Worm (Caenorhabditis elegans): ENCODE results near the gene ced-8.

The ced-8 gene

DNA sequence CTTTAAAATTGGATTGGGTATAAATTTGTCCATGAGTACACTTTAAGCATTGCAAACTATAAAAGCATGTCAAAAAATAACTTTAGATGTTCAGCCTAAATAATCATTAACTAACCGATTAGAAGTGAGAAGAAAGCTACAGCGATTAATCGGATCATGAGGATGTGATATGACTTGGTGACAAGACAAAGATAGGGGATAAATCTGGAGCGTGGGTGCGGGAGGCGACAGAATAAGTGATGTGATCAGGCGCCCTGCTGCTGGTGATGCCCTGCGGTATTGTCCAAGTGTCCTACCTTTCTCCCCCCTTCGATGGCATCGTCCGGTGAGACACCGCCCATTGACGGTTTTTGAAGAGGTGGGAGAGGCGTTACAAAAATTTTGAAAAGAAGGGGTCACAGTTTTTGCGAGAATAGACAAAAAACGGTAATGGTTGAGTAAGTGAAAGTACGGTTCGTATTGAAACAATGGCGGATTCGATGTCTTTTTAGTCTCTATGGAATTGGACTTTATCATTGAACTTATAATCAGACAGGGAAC lies 32.0 kb downstream of the ced-8 start, which contains the start of gene F41D9.2:
Gene F41D9.2 (minus strand): TSS at position 304 of the 540 bp plus-strand sequence.
- peak; percentile 7 for TF ChIP-seq nhr-23 (tag; optimal IDR thresholded peaks at IDR 0.05)
- TF ChIP-seq elt-3 (tag; optimal IDR thresholded peaks at IDR 0.05) = no peak
- TF ChIP-seq nhr-25 (tag; optimal IDR thresholded peaks at IDR 0.05) = peak; percentile 24
- no peak for TF ChIP-seq pqm-1 (tag; optimal IDR thresholded peaks at IDR 0.05)

DNA sequence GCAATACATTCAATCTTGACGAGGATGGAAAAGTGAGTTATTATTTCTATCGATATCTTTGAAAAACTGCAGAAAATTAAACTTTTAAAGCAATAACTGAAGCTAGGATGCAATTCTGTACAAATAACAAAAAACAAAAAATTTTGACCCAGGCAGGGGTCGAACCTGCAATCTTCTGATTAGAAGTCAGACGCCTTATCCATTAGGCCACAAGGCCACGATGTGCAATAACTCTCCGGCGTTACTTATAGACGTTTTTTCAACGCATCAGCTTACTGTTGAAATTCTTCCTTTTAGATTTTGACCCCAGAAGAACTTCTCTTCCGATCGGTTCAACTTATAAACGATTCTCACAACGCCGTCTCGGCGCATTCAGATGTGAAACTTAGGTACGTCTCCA lies 35.1 kb downstream of the ced-8 start:
- TF ChIP-seq elt-2 (tag; optimal IDR thresholded peaks at IDR 0.05) (peak; percentile 22), nhr-12 (tag; optimal IDR thresholded peaks at IDR 0.05) (no peak), lin-39 (tag; optimal IDR thresholded peaks at IDR 0.05) (peak; percentile 1), lsy-12 (tag; optimal IDR thresholded peaks at IDR 0.05) (peak; percentile 42)

DNA sequence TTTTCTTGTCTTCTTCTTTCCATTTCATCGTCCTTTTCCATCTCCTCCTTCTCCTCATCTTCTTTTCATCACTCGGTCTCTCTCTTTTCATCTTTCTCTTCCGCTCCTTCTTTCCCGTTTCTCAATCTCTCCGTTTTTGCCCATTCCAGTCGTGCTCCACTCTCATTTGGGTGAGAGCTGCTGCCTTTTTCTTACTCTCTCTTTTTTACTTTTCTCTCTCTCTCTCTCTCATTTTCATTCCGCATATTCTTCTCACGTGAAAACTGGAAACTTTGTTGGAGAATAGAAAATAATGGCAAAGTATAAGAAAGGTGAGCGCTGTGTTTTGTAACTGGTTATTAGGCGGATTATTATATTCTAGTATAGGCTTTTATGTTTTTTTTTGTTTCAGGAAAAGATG lies 38.4 kb downstream of the ced-8 start, which contains the start of gene tbc-18:
Gene tbc-18 (plus strand): TSS at position 246 of the 400 bp plus-strand sequence.
- TF ChIP-seq lin-39 (tag; optimal IDR thresholded peaks at IDR 0.05) (peak; percentile 61), eor-1 (tag; optimal IDR thresholded peaks at IDR 0.05) (no peak), nfya-1 (tag; optimal IDR thresholded peaks at IDR 0.05; ENCODE audit: insufficient read depth) (peak; percentile 82), nhr-25 (tag; optimal IDR thresholded peaks at IDR 0.05) (no peak), nhr-23 (tag; optimal IDR thresholded peaks at IDR 0.05) (no peak), hmg-11 (tag; optimal IDR thresholded peaks at IDR 0.05) (peak; percentile 4), nhr-28 (tag; optimal IDR thresholded peaks at IDR 0.05) (no peak), fkh-10 (GFP tag; optimal IDR thresholded peaks at IDR 0.05) (peak; percentile 68), pqm-1 (tag; optimal IDR thresholded peaks at IDR 0.05) (peak; percentile 4), skn-1 (tag; optimal IDR thresholded peaks at IDR 0.05) (peak; percentile 54), egl-5 (tag; optimal IDR thresholded peaks at IDR 0.05) (no peak), jun-1 (tag; optimal IDR thresholded peaks at IDR 0.05) (peak; percentile 0)

DNA sequence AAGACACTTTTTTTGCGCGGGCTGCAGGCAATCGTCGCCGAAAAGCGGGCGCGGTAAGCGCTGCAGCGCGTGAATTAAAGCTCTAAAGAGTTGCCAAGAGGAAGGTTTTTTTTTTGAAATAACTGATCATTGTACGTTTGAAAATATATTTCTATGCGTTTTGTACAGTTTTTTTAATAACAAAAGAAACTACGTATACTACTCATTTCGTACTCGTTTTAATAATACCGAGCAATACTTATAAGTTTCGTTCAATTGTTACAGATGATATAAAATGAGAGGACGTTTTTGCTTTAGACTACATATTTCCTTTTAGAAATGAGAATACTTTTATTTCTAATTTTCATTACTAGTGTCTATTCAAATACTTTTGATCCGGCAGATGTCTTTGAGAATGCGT lies 44.8 kb downstream of the ced-8 start, which contains the start of gene nep-15:
Gene nep-15 (plus strand): TSS at position 301 of the 400 bp plus-strand sequence.
- TF ChIP-seq nhr-28 (tag; optimal IDR thresholded peaks at IDR 0.05) (no peak), fkh-2 (tag; optimal IDR thresholded peaks at IDR 0.05) (no peak), elt-2 (tag; optimal IDR thresholded peaks at IDR 0.05) (no peak), nhr-23 (tag; optimal IDR thresholded peaks at IDR 0.05) (no peak), lin-39 (tag; optimal IDR thresholded peaks at IDR 0.05) (no peak), fos-1 (tag; optimal IDR thresholded peaks at IDR 0.05) (no peak), jun-1 (tag; optimal IDR thresholded peaks at IDR 0.05) (no peak), nhr-12 (tag; optimal IDR thresholded peaks at IDR 0.05) (no peak), ceh-28 (tag; optimal IDR thresholded peaks at IDR 0.05) (no peak)

DNA sequence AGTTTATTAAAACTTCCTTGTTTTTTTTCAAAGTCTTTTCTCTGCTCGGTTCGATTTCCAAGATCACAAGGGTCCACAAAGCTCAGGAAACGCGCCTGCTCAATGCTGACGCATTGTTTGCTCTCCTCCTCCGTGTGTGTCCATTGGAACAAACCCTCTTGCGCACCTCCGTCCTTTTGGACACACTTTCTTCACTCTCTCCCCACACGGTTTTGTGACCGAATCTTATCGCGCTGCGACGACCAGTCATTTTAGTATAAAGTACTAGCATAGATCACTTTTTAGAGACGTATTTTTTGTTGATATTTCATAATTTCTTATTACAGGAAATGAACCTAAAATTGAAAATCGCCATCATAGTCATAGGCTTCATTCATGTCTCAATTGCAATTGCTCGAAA lies 48.5 kb downstream of the ced-8 start:
- TF ChIP-seq elt-2 (tag; optimal IDR thresholded peaks at IDR 0.05) (peak; percentile 62), unc-62 (GFP tag; optimal IDR thresholded peaks at IDR 0.05) (no peak), snpc-4 (tag; optimal IDR thresholded peaks at IDR 0.05) (peak; percentile 69), hmg-11 (tag; optimal IDR thresholded peaks at IDR 0.05) (peak; percentile 56), R02D3.7 (tag; optimal IDR thresholded peaks at IDR 0.05) (peak; percentile 42), ztf-4 (tag; optimal IDR thresholded peaks at IDR 0.05) (no peak), nhr-43 (tag; optimal IDR thresholded peaks at IDR 0.05; ENCODE audit: poor library complexity, severe bottlenecking) (no peak), zag-1 (tag; optimal IDR thresholded peaks at IDR 0.05) (no peak), lin-39 (tag; optimal IDR thresholded peaks at IDR 0.05) (peak; percentile 63), mml-1 (tag; optimal IDR thresholded peaks at IDR 0.05) (no peak), egl-27 (tag; optimal IDR thresholded peaks at IDR 0.05) (peak; percentile 3), ZK546.5 (tag; optimal IDR thresholded peaks at IDR 0.05) (no peak), nhr-11 (tag; optimal IDR thresholded peaks at IDR 0.05) (no peak), nhr-23 (tag; optimal IDR thresholded peaks at IDR 0.05) (no peak), fkh-10 (GFP tag; optimal IDR thresholded peaks at IDR 0.05) (no peak), daf-12 (tag; optimal IDR thresholded peaks at IDR 0.05) (no peak), tbx-2 (tag; optimal IDR thresholded peaks at IDR 0.05) (peak; percentile 72), elt-1 (tag; optimal IDR thresholded peaks at IDR 0.05) (no peak), nhr-76 (tag; optimal IDR thresholded peaks at IDR 0.05) (no peak), jun-1 (tag; optimal IDR thresholded peaks at IDR 0.05) (peak; percentile 81), nhr-77 (tag; optimal IDR thresholded peaks at IDR 0.05) (no peak), ceh-82 (tag; optimal IDR thresholded peaks at IDR 0.05) (no peak), nhr-12 (tag; optimal IDR thresholded peaks at IDR 0.05) (no peak), sea-2 (GFP tag; optimal IDR thresholded peaks at IDR 0.05) (no peak), lsy-12 (tag; optimal IDR thresholded peaks at IDR 0.05) (peak; percentile 8), fkh-2 (tag; optimal IDR thresholded peaks at IDR 0.05) (no peak), eor-1 (tag; optimal IDR thresholded peaks at IDR 0.05) (no peak), ceh-16 (tag; optimal IDR thresholded peaks at IDR 0.05) (no peak), nhr-28 (tag; optimal IDR thresholded peaks at IDR 0.05) (no peak), pqm-1 (tag; optimal IDR thresholded peaks at IDR 0.05) (peak; percentile 82), egl-5 (tag; optimal IDR thresholded peaks at IDR 0.05) (no peak), lin-15B (tag; optimal IDR thresholded peaks at IDR 0.05) (peak; percentile 64), elt-3 (tag; optimal IDR thresholded peaks at IDR 0.05) (no peak), nhr-25 (tag; optimal IDR thresholded peaks at IDR 0.05) (no peak), fos-1 (tag; optimal IDR thresholded peaks at IDR 0.05) (no peak), ztf-11 (tag; optimal IDR thresholded peaks at IDR 0.05) (no peak), unc-39 (tag; optimal IDR thresholded peaks at IDR 0.05) (no peak), mdl-1 (tag; optimal IDR thresholded peaks at IDR 0.05) (no peak)
